Fruit fly (Drosophila melanogaster): ENCODE measurements around the gene ATPsyndelta.

DNA sequence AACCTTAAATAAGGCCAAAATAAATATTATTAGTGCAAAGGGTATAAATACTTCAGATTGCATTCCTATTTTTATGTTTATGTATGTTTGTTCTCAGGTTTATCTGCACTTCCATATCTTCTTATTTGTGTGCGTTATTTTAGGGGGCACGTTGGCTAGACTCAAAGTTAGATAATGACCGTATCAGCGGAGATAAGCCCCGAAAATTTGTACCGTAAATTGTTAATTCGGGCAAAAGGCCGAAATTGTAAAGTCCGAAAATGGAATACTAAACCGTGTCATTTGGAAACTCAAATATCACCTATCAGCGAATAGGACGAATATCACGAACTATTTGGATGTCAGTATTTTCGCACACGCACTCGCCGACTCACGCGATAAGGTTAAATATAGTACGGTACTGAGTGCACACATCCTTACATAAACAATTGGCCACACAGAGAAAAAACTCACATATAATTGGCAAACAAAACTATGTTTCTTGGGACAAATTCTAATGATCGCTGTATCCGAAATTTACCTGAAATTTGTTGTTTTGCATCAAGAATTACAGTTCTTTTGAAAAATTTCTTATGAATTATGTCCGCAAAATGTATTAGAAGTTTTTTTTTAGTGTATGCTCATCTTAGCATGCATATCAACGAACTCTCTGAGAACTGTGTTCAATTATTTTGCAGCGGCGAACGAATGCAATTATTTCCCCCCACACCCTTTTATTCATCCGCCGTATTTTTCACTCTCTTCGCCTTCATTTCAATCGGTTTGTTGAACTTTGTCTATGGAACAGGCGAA is 50.6 kb downstream of the ATPsyndelta start, which contains the start of gene Hk:
- TF ChIP-seq vri (GFP tag; optimal IDR thresholded peaks at IDR 0.05) (peak; percentile 48), dsx (GFP tag; optimal IDR thresholded peaks at IDR 0.05; ENCODE audit: poor library complexity, severe bottlenecking) (peak; percentile 79), CG3919 (GFP tag; optimal IDR thresholded peaks at IDR 0.05) (peak; percentile 88), pdm3 (GFP tag; optimal IDR thresholded peaks at IDR 0.05) (peak; percentile 90), Blimp-1 (GFP tag; optimal IDR thresholded peaks at IDR 0.05) (no peak), CG34406 (GFP tag; optimal IDR thresholded peaks at IDR 0.05) (peak; percentile 70), acj6 (GFP tag; optimal IDR thresholded peaks at IDR 0.05) (peak; percentile 86), CG11762 (GFP tag; optimal IDR thresholded peaks at IDR 0.05; ENCODE audit: insufficient read depth) (peak; percentile 86), cyc (GFP tag; optimal IDR thresholded peaks at IDR 0.05) (peak; percentile 76), CG1621 (tag; optimal IDR thresholded peaks at IDR 0.05) (peak; percentile 83), CG15336 (GFP tag; IDR thresholded peaks at IDR 0.05) (peak; percentile 95), ss (GFP tag; optimal IDR thresholded peaks at IDR 0.05) (peak; percentile 82 to 86), Sox102F (GFP tag; optimal IDR thresholded peaks at IDR 0.05) (peak; percentile 60), esn (GFP tag; optimal IDR thresholded peaks at IDR 0.05) (peak; percentile 70)
